Worm (Caenorhabditis elegans): ENCODE results near the gene trh-1.

Gene trh-1

ce11 chrIV:17367294-17367693 is 1.1 kb upstream of the trh-1 start, which contains the start of gene zipt-17:
TSS of gene zipt-17 (minus strand) at chrIV:17367394.
- TF ChIP-seq K02D7.2 (tag; optimal IDR thresholded peaks at IDR 0.05), result no peak
- no peak for TF ChIP-seq ceh-31 (tag; optimal IDR thresholded peaks at IDR 0.05)
- TF ChIP-seq hlh-30 (tag; optimal IDR thresholded peaks at IDR 0.05; ENCODE audit: insufficient read depth), result no peak
- TF ChIP-seq lim-6 (tag; optimal IDR thresholded peaks at IDR 0.05), result no peak
- no peak for TF ChIP-seq sox-2 (GFP tag; IDR thresholded peaks at IDR 0.05)
- TF ChIP-seq odd-2 (tag; optimal IDR thresholded peaks at IDR 0.05), result no peak

ce11 chrIV:17371469-17371868 is 3.1 kb downstream of the trh-1 start, which contains the start of gene C30H6.5:
TSS of gene C30H6.5 (plus strand) at chrIV:17371769.
- TF ChIP-seq pha-4 (tag; optimal IDR thresholded peaks at IDR 0.05), result no peak
- TF ChIP-seq dmd-4 (tag; optimal IDR thresholded peaks at IDR 0.05; ENCODE audit: borderline replicate concordance), result no peak
- TF ChIP-seq C38D4.7 (GFP tag; optimal IDR thresholded peaks at IDR 0.05), result no peak
- no peak for TF ChIP-seq K09A11.1 (tag; optimal IDR thresholded peaks at IDR 0.05; ENCODE audit: insufficient read depth)

ce11 chrIV:17376127-17376526 is 7.7 kb downstream of the trh-1 start, which contains the start of gene haf-1:
TSS of gene haf-1 (plus strand) at chrIV:17376427.
- no peak for TF ChIP-seq T23F11.4 (GFP tag; optimal IDR thresholded peaks at IDR 0.05)
- TF ChIP-seq ceh-14 (tag; optimal IDR thresholded peaks at IDR 0.05), result no peak

- TF ChIP-seq ttx-3 (tag; optimal IDR thresholded peaks at IDR 0.05) (no peak), ceh-31 (tag; optimal IDR thresholded peaks at IDR 0.05) (peak; percentile 31)
Observed at ce11 chrIV:17380061-17380680, 11.8 kb downstream of the trh-1 start, which contains the start of the genes C30H6.9 and dlat-2. TSS of gene C30H6.9 (minus strand) at chrIV:17380170. TSS of gene dlat-2 (plus strand) at chrIV:17380626.

DNA sequence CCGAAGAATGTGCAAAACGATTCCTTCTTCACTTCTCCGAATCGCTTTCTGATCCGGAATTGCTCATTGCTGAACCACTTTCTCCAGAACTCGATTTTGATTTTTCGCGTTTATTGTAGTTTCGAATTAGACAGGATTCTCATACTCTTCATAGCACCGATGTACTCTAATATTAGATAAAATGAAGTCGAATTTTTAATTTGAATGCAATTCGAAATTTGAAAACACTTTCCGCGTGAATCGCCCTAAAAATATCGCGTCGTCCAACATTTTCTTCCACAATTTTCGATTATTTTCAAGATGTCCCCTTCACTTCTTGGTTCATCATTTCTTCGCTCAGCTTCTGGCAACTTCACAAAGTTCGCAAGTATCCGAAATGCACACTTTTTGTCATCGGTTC is 13.6 kb downstream of the trh-1 start, which contains the start of gene C30H6.8:
TSS of gene C30H6.8 (plus strand) at position 301 of the 400 bp plus-strand sequence.
- no peak for TF ChIP-seq nhr-232 (tag; optimal IDR thresholded peaks at IDR 0.05)
- no peak for TF ChIP-seq hlh-13 (GFP tag; optimal IDR thresholded peaks at IDR 0.05)
- no peak for TF ChIP-seq tbx-7 (tag; optimal IDR thresholded peaks at IDR 0.05)
- no peak for TF ChIP-seq hlh-6 (tag; optimal IDR thresholded peaks at IDR 0.05)
- TF ChIP-seq nfya-1 (tag; optimal IDR thresholded peaks at IDR 0.05), result no peak
- no peak for TF ChIP-seq hlh-30 (tag; optimal IDR thresholded peaks at IDR 0.05; ENCODE audit: insufficient read depth)
- no peak for TF ChIP-seq pqm-1 (tag; optimal IDR thresholded peaks at IDR 0.05)
- TF ChIP-seq ama-1 (optimal IDR thresholded peaks at IDR 0.05), result no peak
- no peak for TF ChIP-seq C38D4.7 (GFP tag; optimal IDR thresholded peaks at IDR 0.05)
- no peak for TF ChIP-seq ceh-34 (tag; optimal IDR thresholded peaks at IDR 0.05)

DNA sequence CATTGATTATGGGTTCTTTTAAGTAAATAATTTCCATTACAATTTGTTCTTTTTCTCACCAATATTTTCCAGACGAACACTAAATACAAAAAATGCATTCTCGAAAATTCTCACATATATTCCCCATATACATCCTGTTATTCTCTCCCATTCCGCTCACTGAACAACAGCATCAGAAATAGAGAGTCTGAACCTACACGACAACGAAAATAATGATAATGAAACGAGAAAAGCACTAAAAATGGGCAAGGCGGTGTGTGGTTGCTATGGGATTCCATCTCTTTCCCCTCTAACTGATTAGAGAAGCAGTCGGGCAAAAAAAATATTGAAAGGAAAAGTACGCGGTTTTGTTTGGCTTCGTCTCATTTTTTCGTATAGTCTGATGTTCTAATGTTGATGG is 14.7 kb downstream of the trh-1 start, which contains the start of gene C30H6.12:
TSS of gene C30H6.12 (plus strand) at position 301 of the 400 bp plus-strand sequence.
- no peak for TF ChIP-seq elt-4 (tag; optimal IDR thresholded peaks at IDR 0.05)
- TF ChIP-seq npax-4 (tag; optimal IDR thresholded peaks at IDR 0.05), result no peak
- no peak for TF ChIP-seq pros-1 (tag; optimal IDR thresholded peaks at IDR 0.05)
- no peak for TF ChIP-seq fkh-6 (tag; optimal IDR thresholded peaks at IDR 0.05)
- TF ChIP-seq fkh-10 (GFP tag; optimal IDR thresholded peaks at IDR 0.05), result no peak
- no peak for TF ChIP-seq odd-2 (tag; optimal IDR thresholded peaks at IDR 0.05)
- no peak for TF ChIP-seq hlh-8 (tag; optimal IDR thresholded peaks at IDR 0.05)
- no peak for TF ChIP-seq zip-5 (tag; optimal IDR thresholded peaks at IDR 0.05)
- TF ChIP-seq eyg-1 (tag; optimal IDR thresholded peaks at IDR 0.05), result no peak
- no peak for TF ChIP-seq ceh-48 (tag; optimal IDR thresholded peaks at IDR 0.05)
- TF ChIP-seq dmd-4 (tag; optimal IDR thresholded peaks at IDR 0.05; ENCODE audit: borderline replicate concordance), result no peak
- TF ChIP-seq hlh-30 (tag; optimal IDR thresholded peaks at IDR 0.05; ENCODE audit: insufficient read depth), result no peak
- TF ChIP-seq ceh-45 (GFP tag; IDR thresholded peaks at IDR 0.05), result no peak
- TF ChIP-seq unc-3 (GFP tag; conservative IDR thresholded peaks at IDR 0.05), result no peak
- TF ChIP-seq unc-3 (tag; optimal IDR thresholded peaks at IDR 0.05), result no peak
- no peak for TF ChIP-seq ttx-3 (tag; optimal IDR thresholded peaks at IDR 0.05)
- no peak for TF ChIP-seq Y22D7AL.16 (tag; optimal IDR thresholded peaks at IDR 0.05)
- TF ChIP-seq unc-42 (tag; optimal IDR thresholded peaks at IDR 0.05), result no peak
